Worm (Caenorhabditis elegans) whole organism, L1 larva: ENCODE data around the gene Y38F2AR.3.

Experiments used
- blmp-1 ChIP-seq: fragments of 150-350 bp; optimal IDR thresholded peaks from 2 replicates; lab custom pipeline; 2014; ENCODE audit warnings: missing biosample characterization, missing genetic modification characterization
- ceh-8 ChIP-seq: fragments of 200-800 bp; sonication (Bioruptor generic); optimal IDR thresholded peaks from 2 replicates; lab custom pipeline; 2018; ENCODE audit warnings: mild to moderate bottlenecking, missing genetic modification characterization, moderate library complexity, missing compliant biosample characterization
- hlh-17 ChIP-seq: fragments of 200-800 bp; sonication (Bioruptor generic); optimal IDR thresholded peaks from 2 replicates; lab custom pipeline; 2018; ENCODE audit warnings: missing genetic modification characterization, mild to moderate bottlenecking, missing compliant biosample characterization, moderate library complexity, borderline replicate concordance
- lin-13 ChIP-seq: fragments of 150-350 bp; optimal IDR thresholded peaks from 2 replicates; lab custom pipeline; 2014; ENCODE audit warnings: missing biosample characterization, missing genetic modification reagents, missing genetic modification characterization
- lir-3 ChIP-seq: sonication (generic microtip); optimal IDR thresholded peaks from 2 replicates; lab custom pipeline; 2016; ENCODE audit warnings: mild to moderate bottlenecking, missing genetic modification characterization, moderate library complexity, missing compliant biosample characterization; ENCODE audit not compliant: poor library complexity
- lsy-2 ChIP-seq, 2 experiments: fragments of 150-350 bp; optimal IDR thresholded peaks; 2 replicates each; lab custom pipeline; 2014; ENCODE audit warnings: missing biosample characterization in 2 of 2, missing genetic modification characterization in 2 of 2
- mdl-1 ChIP-seq, 2 experiments: fragments of 150-350 bp; optimal IDR thresholded peaks; 2 replicates each; lab custom pipeline; 2014 to 2017; ENCODE audit warnings: missing biosample characterization in 2 of 2, missing genetic modification characterization in 2 of 2, inconsistent platforms in 1 of 2
- mep-1 ChIP-seq: fragments of 150-350 bp; optimal IDR thresholded peaks from 2 replicates; lab custom pipeline; 2014; ENCODE audit warnings: missing biosample characterization, missing genetic modification characterization
- nhr-12 ChIP-seq: sonication (generic microtip); optimal IDR thresholded peaks from 2 replicates; lab custom pipeline; 2017; ENCODE audit warnings: missing biosample characterization, missing genetic modification characterization
- nhr-90 ChIP-seq: sonication (generic microtip); optimal IDR thresholded peaks from 2 replicates; lab custom pipeline; 2016; ENCODE audit warnings: mild to moderate bottlenecking, missing genetic modification characterization, missing compliant biosample characterization; ENCODE audit not compliant: poor library complexity
- pqm-1 ChIP-seq: sonication (generic microtip); optimal IDR thresholded peaks from 3 replicates; lab custom pipeline; 2017; ENCODE audit warnings: missing biosample characterization, missing genetic modification characterization
- snpc-4 ChIP-seq: fragments of 150-350 bp; optimal IDR thresholded peaks from 2 replicates; lab custom pipeline; 2014; ENCODE audit warnings: missing biosample characterization, missing genetic modification characterization
- unc-130 ChIP-seq: fragments of 150-350 bp; optimal IDR thresholded peaks from 2 replicates; lab custom pipeline; 2017; ENCODE audit warnings: missing biosample characterization, missing genetic modification characterization, inconsistent platforms

DNA sequence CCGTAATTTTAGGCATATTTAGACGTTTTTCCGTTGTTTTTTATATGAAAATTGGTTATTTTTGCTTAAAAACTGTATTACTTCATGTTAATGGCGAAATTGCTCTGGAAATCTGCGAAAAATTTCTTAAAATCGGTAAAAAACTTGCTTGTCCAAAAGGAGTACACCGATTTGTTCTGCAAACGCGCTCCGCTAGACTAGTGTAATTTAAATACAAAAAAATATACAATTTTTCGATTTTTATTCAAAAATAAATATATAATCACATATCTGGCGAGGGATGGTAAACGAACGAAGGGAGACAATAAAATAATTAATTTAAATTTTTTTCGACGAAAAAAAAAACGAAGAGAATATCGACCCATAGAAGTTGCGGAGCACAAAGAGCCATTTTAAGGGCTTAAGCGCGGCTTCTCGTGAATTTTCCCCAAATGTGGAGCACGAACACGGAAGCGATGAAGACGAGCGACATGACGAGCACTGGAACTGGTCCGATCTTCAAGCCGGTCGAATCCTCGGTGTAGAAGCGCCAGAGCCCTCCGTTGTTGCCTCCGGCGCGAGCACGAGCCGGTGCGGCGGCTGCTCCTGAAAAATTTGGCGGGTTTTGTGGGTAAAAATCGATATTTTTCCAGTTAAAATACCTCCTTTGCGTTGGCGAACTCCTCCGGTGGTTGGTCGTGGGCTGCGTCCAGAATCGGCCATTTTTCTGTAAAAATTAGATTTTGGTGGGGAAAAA lies 4.3 kb downstream of the Y38F2AR.3 start, which contains the start of gene sec-61.B:
- TF ChIP-seq unc-130 (tag; lab: Kevin White, UChicago) = no peak
- TF ChIP-seq lir-3 (tag; lab: Kevin White, UChicago) = no peak
- peak; percentile 43 for TF ChIP-seq nhr-90 (tag; lab: Kevin White, UChicago)
- TF ChIP-seq hlh-17 (GFP tag; lab: Kevin White, UChicago) = no peak
- no peak for TF ChIP-seq nhr-12 (tag; lab: Kevin White, UChicago)
- no peak for TF ChIP-seq pqm-1 (tag; lab: Kevin White, UChicago)
- TF ChIP-seq mep-1 (tag; lab: Kevin White, UChicago) = no peak
- no peak for TF ChIP-seq lin-13 (GFP tag; lab: Kevin White, UChicago)
- no peak for TF ChIP-seq blmp-1 (tag; lab: Kevin White, UChicago)
- no peak for TF ChIP-seq snpc-4 (tag; lab: Kevin White, UChicago)
- TF ChIP-seq lsy-2 (tag; optimal IDR thresholded peaks at IDR 0.05; lab: Kevin White, UChicago) = peak; percentile 32 to 41
- no peak for TF ChIP-seq mdl-1 (tag; optimal IDR thresholded peaks at IDR 0.05; lab: Kevin White, UChicago)
- no peak for TF ChIP-seq ceh-8 (GFP tag; lab: Kevin White, UChicago)
